Worm (Caenorhabditis elegans): ENCODE measurements around the gene cng-3.

cng-3 gene

ce11 chrIV:9516831-9517230 is 36.0 kb upstream of the cng-3 start, which contains the start of gene C33A12.19 (continued):
- peak; percentile 56 for TF ChIP-seq nhr-28 (tag; optimal IDR thresholded peaks at IDR 0.05)
- no peak for TF ChIP-seq nhr-76 (tag; optimal IDR thresholded peaks at IDR 0.05)
- peak; percentile 20 for TF ChIP-seq cey-2 (tag; optimal IDR thresholded peaks at IDR 0.05; ENCODE audit: borderline replicate concordance, insufficient read depth)
- no peak for TF ChIP-seq tag-97 (GFP tag; IDR thresholded peaks at IDR 0.05)
- TF ChIP-seq lin-29 (GFP tag; IDR thresholded peaks at IDR 0.05) = no peak
- TF ChIP-seq dmd-6 (GFP tag; IDR thresholded peaks at IDR 0.05) = peak; percentile 36
- no peak for TF ChIP-seq ZK546.5 (tag; optimal IDR thresholded peaks at IDR 0.05)
- TF ChIP-seq ceh-28 (tag; optimal IDR thresholded peaks at IDR 0.05) = no peak
- no peak for TF ChIP-seq nhr-111 (GFP tag; optimal IDR thresholded peaks at IDR 0.05)
- no peak for TF ChIP-seq gei-8 (GFP tag; optimal IDR thresholded peaks at IDR 0.05)
- peak in 1 of 2 experiments; percentile 88 for TF ChIP-seq unc-62 (GFP tag; optimal IDR thresholded peaks at IDR 0.05 in 1 of 2)
- TF ChIP-seq unc-62 (tag; optimal IDR thresholded peaks at IDR 0.05) = no peak
- no peak for TF ChIP-seq Y5F2A.4 (GFP tag; optimal IDR thresholded peaks at IDR 0.05)
- no peak for TF ChIP-seq rbr-2 (tag; optimal IDR thresholded peaks at IDR 0.05)
- TF ChIP-seq egl-27 (tag; optimal IDR thresholded peaks at IDR 0.05) = no peak
- no peak for TF ChIP-seq lin-38 (GFP tag; IDR thresholded peaks at IDR 0.05)
- TF ChIP-seq zip-2 (tag; optimal IDR thresholded peaks at IDR 0.05) = no peak
- no peak for TF ChIP-seq nhr-237 (tag; optimal IDR thresholded peaks at IDR 0.05)
- no peak for TF ChIP-seq ZK337.2 (GFP tag; IDR thresholded peaks at IDR 0.05)
- TF ChIP-seq madf-5 (GFP tag; IDR thresholded peaks at IDR 0.05) = no peak
- peak; percentile 50 for TF ChIP-seq hlh-11 (tag; optimal IDR thresholded peaks at IDR 0.05)
- TF ChIP-seq ceh-44 (GFP tag; IDR thresholded peaks at IDR 0.05) = no peak
- no peak for TF ChIP-seq madf-9 (GFP tag; conservative IDR thresholded peaks at IDR 0.05)
- TF ChIP-seq lin-39 (tag; optimal IDR thresholded peaks at IDR 0.05) = no peak
- TF ChIP-seq ceh-20 (GFP tag; IDR thresholded peaks at IDR 0.05) = no peak
- TF ChIP-seq lin-1 (GFP tag; IDR thresholded peaks at IDR 0.05) = no peak
- no peak for TF ChIP-seq T26A8.4 (GFP tag; IDR thresholded peaks at IDR 0.05)
- no peak for TF ChIP-seq mes-2 (tag; optimal IDR thresholded peaks at IDR 0.05; ENCODE audit: poor library complexity, severe bottlenecking)
- TF ChIP-seq dpl-1 (GFP tag; optimal IDR thresholded peaks at IDR 0.05) = no peak
- TF ChIP-seq Y75B8A.6 (GFP tag; IDR thresholded peaks at IDR 0.05) = no peak
- no peak for TF ChIP-seq vab-7 (GFP tag; IDR thresholded peaks at IDR 0.05)
- TF ChIP-seq aly-2 (tag; optimal IDR thresholded peaks at IDR 0.05) = no peak
- TF ChIP-seq dmd-9 (GFP tag; IDR thresholded peaks at IDR 0.05) = no peak
- no peak for TF ChIP-seq T20F7.1 (GFP tag; optimal IDR thresholded peaks at IDR 0.05)
- TF ChIP-seq F49E8.2 (tag; optimal IDR thresholded peaks at IDR 0.05; ENCODE audit: borderline replicate concordance) = no peak
- peak; percentile 53 for TF ChIP-seq hlh-30 (tag; optimal IDR thresholded peaks at IDR 0.05; ENCODE audit: insufficient read depth)
- no peak for TF ChIP-seq zip-11 (GFP tag; IDR thresholded peaks at IDR 0.05)
- TF ChIP-seq nhr-48 (tag; optimal IDR thresholded peaks at IDR 0.05) = no peak
- TF ChIP-seq hif-1 (tag; optimal IDR thresholded peaks at IDR 0.05) = no peak
- TF ChIP-seq tra-1 (GFP tag; IDR thresholded peaks at IDR 0.05) = no peak
- TF ChIP-seq F26F4.8 (GFP tag; conservative IDR thresholded peaks at IDR 0.05) = no peak
- TF ChIP-seq fkh-10 (GFP tag; optimal IDR thresholded peaks at IDR 0.05) = no peak
- peak in 1 of 2 experiments; percentile 37 for TF ChIP-seq lsy-2 (tag; optimal IDR thresholded peaks at IDR 0.05)
- TF ChIP-seq spr-1 (tag; optimal IDR thresholded peaks at IDR 0.05) = no peak
- no peak for TF ChIP-seq ztf-11 (tag; optimal IDR thresholded peaks at IDR 0.05)
- TF ChIP-seq nhr-6 (tag; optimal IDR thresholded peaks at IDR 0.05) = no peak
- no peak for TF ChIP-seq Y105C5A.15 (GFP tag; IDR thresholded peaks at IDR 0.05)
- no peak for TF ChIP-seq spr-3 (GFP tag; optimal IDR thresholded peaks at IDR 0.05)
- TF ChIP-seq ceh-32 (tag; optimal IDR thresholded peaks at IDR 0.05; ENCODE audit: poor library complexity) = no peak
